Worm (Caenorhabditis elegans) whole organism, midembryonic: ENCODE measurements around the gene C52G5.3.

Source experiments
- T22C8.4 ChIP-seq: fragments of 200-800 bp; sonication (Bioruptor generic); IDR thresholded peaks from 2 replicates; pipeline ENCODE4 v1.3.6; 2022; ENCODE audit warnings: missing genetic modification characterization, missing compliant biosample characterization
- cog-1 ChIP-seq: sonication (generic microtip); optimal IDR thresholded peaks from 2 replicates; lab custom pipeline; 2016; ENCODE audit warnings: missing genetic modification characterization, missing compliant biosample characterization
- flt-1 ChIP-seq: fragments of 200-800 bp; sonication (Bioruptor generic); IDR thresholded peaks from 2 replicates; pipeline ENCODE4 v1.3.6; 2022; ENCODE audit warnings: missing genetic modification characterization, missing compliant biosample characterization
- klf-2 ChIP-seq: fragments of 200-800 bp; sonication (Bioruptor generic); conservative IDR thresholded peaks from 2 replicates; pipeline ENCODE4 v1.3.6; 2022; ENCODE audit warnings: missing genetic modification reagents, missing genetic modification characterization, missing compliant biosample characterization
- ref-1 ChIP-seq: fragments of 200-800 bp; sonication (Bioruptor generic); conservative IDR thresholded peaks from 2 replicates; pipeline ENCODE4 v1.3.6; 2022; ENCODE audit warnings: missing genetic modification reagents, missing genetic modification characterization, missing compliant biosample characterization
- ztf-29 ChIP-seq: fragments of 200-800 bp; sonication (Bioruptor generic); IDR thresholded peaks from 2 replicates; pipeline ENCODE4 v1.3.6; 2022; ENCODE audit warnings: missing genetic modification reagents, missing genetic modification characterization, missing compliant biosample characterization

- no peak for TF ChIP-seq flt-1 (GFP tag; lab: Robert Waterston, UW)
- TF ChIP-seq cog-1 (tag; lab: Kevin White, UChicago) = no peak
- TF ChIP-seq ztf-29 = no peak
- no peak for TF ChIP-seq T22C8.4
- no peak for TF ChIP-seq klf-2 (GFP tag; lab: Robert Waterston, UW)
- TF ChIP-seq ref-1 (GFP tag; lab: Robert Waterston, UW) = no peak
These were observed 16.6 kb upstream of the C52G5.3 start, which contains the start of gene T14G8.6 for ce11 chrX:12862509-12862908.
